Worm (Caenorhabditis elegans): ENCODE results near the gene arr-1.
A peak's percentile ranks its signal among the peaks of the same experiment; 100 is the strongest.

The arr-1 gene

ce11 chrX:950482-950881, at the start of gene arr-1:
arr-1 (plus strand) TSS chrX:950782.
- TF ChIP-seq sox-4 (tag; optimal IDR thresholded peaks at IDR 0.05) (no peak), ceh-48 (tag; optimal IDR thresholded peaks at IDR 0.05) (no peak), C38D4.7 (GFP tag; optimal IDR thresholded peaks at IDR 0.05) (no peak), tbx-2 (tag; optimal IDR thresholded peaks at IDR 0.05) (no peak), ceh-34 (tag; optimal IDR thresholded peaks at IDR 0.05) (no peak), ztf-16 (tag; optimal IDR thresholded peaks at IDR 0.05) (no peak), fkh-6 (tag; optimal IDR thresholded peaks at IDR 0.05) (no peak), C08G9.2 (tag; optimal IDR thresholded peaks at IDR 0.05) (no peak), ceh-14 (tag; optimal IDR thresholded peaks at IDR 0.05) (no peak), fax-1 (tag; optimal IDR thresholded peaks at IDR 0.05) (no peak), pha-4 (tag; optimal IDR thresholded peaks at IDR 0.05) (no peak), lim-6 (tag; optimal IDR thresholded peaks at IDR 0.05) (no peak), ceh-22 (tag; optimal IDR thresholded peaks at IDR 0.05) (no peak), ceh-9 (tag; optimal IDR thresholded peaks at IDR 0.05) (no peak), ets-4 (tag; optimal IDR thresholded peaks at IDR 0.05) (no peak), ahr-1 (tag; optimal IDR thresholded peaks at IDR 0.05) (no peak)

- TF ChIP-seq ceh-30 (tag; optimal IDR thresholded peaks at IDR 0.05) (no peak), pag-3 (tag; optimal IDR thresholded peaks at IDR 0.05; ENCODE audit: borderline replicate concordance) (no peak), ceh-24 (tag; optimal IDR thresholded peaks at IDR 0.05) (no peak), sdc-2 (tag; optimal IDR thresholded peaks at IDR 0.05) (no peak), npax-4 (tag; optimal IDR thresholded peaks at IDR 0.05) (no peak), pros-1 (tag; optimal IDR thresholded peaks at IDR 0.05) (no peak), ceh-34 (tag; optimal IDR thresholded peaks at IDR 0.05) (no peak), hlh-13 (GFP tag; optimal IDR thresholded peaks at IDR 0.05) (no peak), ama-1 (optimal IDR thresholded peaks at IDR 0.05) (no peak), syd-9 (tag; optimal IDR thresholded peaks at IDR 0.05) (no peak), ceh-31 (tag; optimal IDR thresholded peaks at IDR 0.05) (no peak), pat-9 (tag; optimal IDR thresholded peaks at IDR 0.05) (no peak)
Measured at ce11 chrX:902512-902911, 48.1 kb upstream of the arr-1 start, which contains the start of gene ZC13.10. ZC13.10 (minus strand) TSS chrX:902612.

- TF ChIP-seq ceh-31 (tag; optimal IDR thresholded peaks at IDR 0.05) (no peak), ceh-6 (GFP tag; optimal IDR thresholded peaks at IDR 0.05) (no peak), nfya-1 (tag; optimal IDR thresholded peaks at IDR 0.05) (no peak), unc-42 (tag; optimal IDR thresholded peaks at IDR 0.05) (peak; percentile 37)
Measured at ce11 chrX:910337-910736, 40.2 kb upstream of the arr-1 start.

- TF ChIP-seq lin-11 (tag; optimal IDR thresholded peaks at IDR 0.05) (no peak), ref-2 (tag; optimal IDR thresholded peaks at IDR 0.05) (no peak), pat-9 (tag; optimal IDR thresholded peaks at IDR 0.05) (no peak), ztf-16 (tag; optimal IDR thresholded peaks at IDR 0.05) (no peak), unc-86 (tag; optimal IDR thresholded peaks at IDR 0.05) (no peak), rnt-1 (tag; optimal IDR thresholded peaks at IDR 0.05) (no peak), unc-42 (tag; optimal IDR thresholded peaks at IDR 0.05) (no peak), ceh-24 (tag; optimal IDR thresholded peaks at IDR 0.05) (no peak)
Measured at ce11 chrX:912564-912963, 38.0 kb upstream of the arr-1 start.

- no peak for TF ChIP-seq pha-2 (tag; optimal IDR thresholded peaks at IDR 0.05)
Measured at ce11 chrX:912990-913389, 37.6 kb upstream of the arr-1 start, which contains the start of gene F35H12.6. F35H12.6 (plus strand) TSS chrX:913290.

- TF ChIP-seq ceh-48 (tag; optimal IDR thresholded peaks at IDR 0.05) (peak; percentile 34), ceh-6 (GFP tag; optimal IDR thresholded peaks at IDR 0.05) (no peak), hlh-8 (tag; optimal IDR thresholded peaks at IDR 0.05) (peak; percentile 31), hlh-6 (tag; optimal IDR thresholded peaks at IDR 0.05) (peak; percentile 13), unc-42 (tag; optimal IDR thresholded peaks at IDR 0.05) (peak; percentile 27), ttx-3 (tag; optimal IDR thresholded peaks at IDR 0.05) (no peak), pax-1 (tag; optimal IDR thresholded peaks at IDR 0.05) (no peak), hlh-13 (GFP tag; optimal IDR thresholded peaks at IDR 0.05) (no peak), rnt-1 (tag; optimal IDR thresholded peaks at IDR 0.05) (no peak), ceh-19 (GFP tag; optimal IDR thresholded peaks at IDR 0.05) (no peak), unc-3 (GFP tag; conservative IDR thresholded peaks at IDR 0.05) (no peak), unc-3 (tag; optimal IDR thresholded peaks at IDR 0.05) (no peak), ceh-24 (tag; optimal IDR thresholded peaks at IDR 0.05) (no peak), tbx-2 (tag; optimal IDR thresholded peaks at IDR 0.05) (peak; percentile 27), sdc-2 (tag; optimal IDR thresholded peaks at IDR 0.05) (peak; percentile 24), dmd-4 (tag; optimal IDR thresholded peaks at IDR 0.05; ENCODE audit: borderline replicate concordance) (no peak), ceh-22 (tag; optimal IDR thresholded peaks at IDR 0.05) (no peak), ceh-2 (tag; optimal IDR thresholded peaks at IDR 0.05) (peak; percentile 63), pha-2 (tag; optimal IDR thresholded peaks at IDR 0.05) (no peak), ets-4 (tag; optimal IDR thresholded peaks at IDR 0.05) (no peak)
Measured at ce11 chrX:915510-915909, 35.1 kb upstream of the arr-1 start, which contains the start of gene sel-12. sel-12 (plus strand) TSS chrX:915867.
